Worm (Caenorhabditis elegans) whole organism, L2 larva: ENCODE measurements around the gene smf-1.

ENCODE experiments used
- C34F6.9 ChIP-seq: fragments of 150-350 bp; optimal IDR thresholded peaks from 2 replicates; lab custom pipeline; 2014; ENCODE audit warnings: missing biosample characterization, missing genetic modification characterization
- F13H6.1 ChIP-seq: sonication (generic microtip); optimal IDR thresholded peaks from 2 replicates; lab custom pipeline; 2016; ENCODE audit warnings: missing genetic modification characterization, missing compliant biosample characterization
- R02D3.7 ChIP-seq: fragments of 150-350 bp; optimal IDR thresholded peaks from 2 replicates; lab custom pipeline; 2014; ENCODE audit warnings: missing biosample characterization, missing genetic modification characterization
- Y55F3AM.14 ChIP-seq: fragments of 200-800 bp; sonication (Bioruptor generic); optimal IDR thresholded peaks from 2 replicates; lab custom pipeline; 2018; ENCODE audit warnings: mild to moderate bottlenecking, missing genetic modification characterization, missing compliant biosample characterization
- ZK546.5 ChIP-seq: sonication (generic microtip); optimal IDR thresholded peaks from 2 replicates; lab custom pipeline; 2017; ENCODE audit warnings: missing biosample characterization, missing genetic modification characterization
- aly-2 ChIP-seq: fragments of 150-350 bp; optimal IDR thresholded peaks from 2 replicates; lab custom pipeline; 2014; ENCODE audit warnings: missing biosample characterization, missing genetic modification characterization
- ama-1 ChIP-seq: fragments of 150-350 bp; optimal IDR thresholded peaks from 2 replicates; lab custom pipeline; 2018; ENCODE audit warnings: inconsistent platforms
- blmp-1 ChIP-seq: sonication (generic microtip); optimal IDR thresholded peaks from 2 replicates; lab custom pipeline; 2017; ENCODE audit warnings: missing genetic modification characterization, mild to moderate bottlenecking, missing compliant biosample characterization, antibody characterized with exemption, moderate library complexity; ENCODE audit not compliant: insufficient read depth
- ceh-16 ChIP-seq: fragments of 150-350 bp; optimal IDR thresholded peaks from 2 replicates; lab custom pipeline; 2014; ENCODE audit warnings: missing biosample characterization, missing genetic modification characterization
- crh-2 ChIP-seq: sonication (generic microtip); optimal IDR thresholded peaks from 2 replicates; lab custom pipeline; 2017; ENCODE audit warnings: missing biosample characterization, missing genetic modification characterization
- dmd-4 ChIP-seq: sonication (generic microtip); optimal IDR thresholded peaks from 2 replicates; lab custom pipeline; 2017; ENCODE audit warnings: missing biosample characterization, missing genetic modification characterization
- egl-27 ChIP-seq: sonication (generic microtip); optimal IDR thresholded peaks from 3 replicates; lab custom pipeline; 2017; ENCODE audit warnings: missing biosample characterization, missing genetic modification reagents, missing genetic modification characterization
- elt-1 ChIP-seq: fragments of 150-350 bp; optimal IDR thresholded peaks from 2 replicates; lab custom pipeline; 2014; ENCODE audit warnings: missing biosample characterization, missing genetic modification characterization
- fos-1 ChIP-seq: fragments of 150-350 bp; optimal IDR thresholded peaks from 2 replicates; lab custom pipeline; 2014; ENCODE audit warnings: missing biosample characterization, missing genetic modification characterization
- gmeb-1 ChIP-seq: fragments of 150-350 bp; optimal IDR thresholded peaks from 2 replicates; lab custom pipeline; 2014; ENCODE audit warnings: missing biosample characterization, missing genetic modification characterization
- lin-13 ChIP-seq: fragments of 150-350 bp; optimal IDR thresholded peaks from 2 replicates; lab custom pipeline; 2014; ENCODE audit warnings: missing biosample characterization, missing genetic modification reagents, missing genetic modification characterization
- lin-39 ChIP-seq: fragments of 150-350 bp; optimal IDR thresholded peaks from 2 replicates; lab custom pipeline; 2014; ENCODE audit warnings: missing biosample characterization, missing genetic modification reagents, missing genetic modification characterization
- lsy-2 ChIP-seq, 2 experiments: fragments of 150-350 bp in 1 of 2; sonication (generic microtip) in 1 of 2; optimal IDR thresholded peaks; 2 replicates each; lab custom pipeline; 2014 to 2017; ENCODE audit warnings: missing biosample characterization in 2 of 2, missing genetic modification characterization in 2 of 2
- mab-5 ChIP-seq: fragments of 150-350 bp; optimal IDR thresholded peaks from 2 replicates; lab custom pipeline; 2014; ENCODE audit warnings: missing biosample characterization, missing genetic modification characterization
- mbf-1 ChIP-seq: sonication (generic microtip); optimal IDR thresholded peaks from 2 replicates; lab custom pipeline; 2017; ENCODE audit warnings: missing biosample characterization, missing genetic modification characterization
- mdl-1 ChIP-seq, 2 experiments: fragments of 150-350 bp in 1 of 2; sonication (generic microtip) in 1 of 2; optimal IDR thresholded peaks; 2 replicates each; lab custom pipeline; 2017; ENCODE audit warnings: missing biosample characterization in 2 of 2, missing genetic modification characterization in 2 of 2
- nhr-10 ChIP-seq: sonication (generic microtip); optimal IDR thresholded peaks from 2 replicates; lab custom pipeline; 2017; ENCODE audit warnings: missing biosample characterization, missing genetic modification characterization
- nhr-12 ChIP-seq: fragments of 150-350 bp; optimal IDR thresholded peaks from 2 replicates; lab custom pipeline; 2014; ENCODE audit warnings: missing biosample characterization, missing genetic modification characterization
- nhr-129 ChIP-seq: fragments of 150-350 bp; optimal IDR thresholded peaks from 2 replicates; lab custom pipeline; 2014; ENCODE audit warnings: missing biosample characterization, missing genetic modification characterization
- nhr-21 ChIP-seq: fragments of 150-350 bp; optimal IDR thresholded peaks from 2 replicates; lab custom pipeline; 2014; ENCODE audit warnings: missing biosample characterization, missing genetic modification characterization
- nhr-23 ChIP-seq: fragments of 150-350 bp; optimal IDR thresholded peaks from 2 replicates; lab custom pipeline; 2014; ENCODE audit warnings: missing biosample characterization, missing genetic modification reagents, missing genetic modification characterization
- nhr-237 ChIP-seq: fragments of 150-350 bp; optimal IDR thresholded peaks from 2 replicates; lab custom pipeline; 2014; ENCODE audit warnings: missing biosample characterization, missing genetic modification characterization
- nhr-25 ChIP-seq: fragments of 150-350 bp; sonication (generic microtip); optimal IDR thresholded peaks from 3 replicates; lab custom pipeline; 2014; ENCODE audit warnings: missing biosample characterization, missing genetic modification characterization
- nhr-6 ChIP-seq: fragments of 150-350 bp; optimal IDR thresholded peaks from 2 replicates; lab custom pipeline; 2014; ENCODE audit warnings: missing biosample characterization, missing genetic modification characterization
- nhr-77 ChIP-seq: fragments of 150-350 bp; optimal IDR thresholded peaks from 2 replicates; lab custom pipeline; 2014; ENCODE audit warnings: missing biosample characterization, missing genetic modification characterization
- sem-4 ChIP-seq: fragments of 150-350 bp; optimal IDR thresholded peaks from 2 replicates; lab custom pipeline; 2014; ENCODE audit warnings: missing biosample characterization, missing genetic modification reagents, missing genetic modification characterization
- skn-1 ChIP-seq: sonication (generic microtip); optimal IDR thresholded peaks from 2 replicates; lab custom pipeline; 2017; ENCODE audit warnings: missing biosample characterization, missing genetic modification characterization
- sma-3 ChIP-seq: sonication (generic microtip); optimal IDR thresholded peaks from 2 replicates; lab custom pipeline; 2016; ENCODE audit warnings: missing genetic modification reagents, missing genetic modification characterization, missing compliant biosample characterization
- sma-9 ChIP-seq, 2 experiments: fragments of 150-350 bp in 1 of 2; sonication (generic microtip) in 1 of 2; optimal IDR thresholded peaks; 2 replicates each; lab custom pipeline; 2014 to 2016; ENCODE audit warnings: missing genetic modification characterization in 2 of 2, mild to moderate bottlenecking in 1 of 2, missing biosample characterization in 1 of 2, missing compliant biosample characterization in 1 of 2, missing genetic modification reagents in 1 of 2, moderate library complexity in 1 of 2
- unc-39 ChIP-seq: fragments of 150-350 bp; optimal IDR thresholded peaks from 2 replicates; lab custom pipeline; 2014; ENCODE audit warnings: missing biosample characterization, missing genetic modification characterization
- unc-55 ChIP-seq: fragments of 150-350 bp; sonication (generic microtip); optimal IDR thresholded peaks from 3 replicates; lab custom pipeline; 2014; ENCODE audit warnings: missing biosample characterization, missing genetic modification reagents, missing genetic modification characterization
- unc-62 ChIP-seq: fragments of 150-350 bp; optimal IDR thresholded peaks from 2 replicates; lab custom pipeline; 2014; ENCODE audit warnings: missing biosample characterization, missing genetic modification reagents, missing genetic modification characterization
- zag-1 ChIP-seq: fragments of 150-350 bp; optimal IDR thresholded peaks from 2 replicates; lab custom pipeline; 2014; ENCODE audit warnings: missing biosample characterization, missing genetic modification characterization
- ztf-1 ChIP-seq: fragments of 200-800 bp; sonication (Bioruptor generic); conservative IDR thresholded peaks from 2 replicates; pipeline ENCODE4 v1.3.6; 2022; ENCODE audit warnings: missing genetic modification characterization, missing compliant biosample characterization
- ztf-11 ChIP-seq: sonication (generic microtip); optimal IDR thresholded peaks from 2 replicates; lab custom pipeline; 2017; ENCODE audit warnings: missing biosample characterization, missing genetic modification characterization
- ztf-4 ChIP-seq: fragments of 150-350 bp; optimal IDR thresholded peaks from 2 replicates; lab custom pipeline; 2014; ENCODE audit warnings: missing biosample characterization, missing genetic modification characterization

Gene smf-1

ce11 chrX:6740983-6741365 lies 18.1 kb upstream of the smf-1 start:
- peak; percentile 29 for TF ChIP-seq C34F6.9 (tag; lab: Kevin White, UChicago)
- peak; percentile 30 for TF ChIP-seq nhr-25
- TF ChIP-seq lsy-2 (tag; optimal IDR thresholded peaks at IDR 0.05; lab: Kevin White, UChicago), result peak in 1 of 2 experiments; percentile 62
- no peak for TF ChIP-seq ztf-1
- peak; percentile 0 for TF ChIP-seq nhr-6 (tag; lab: Kevin White, UChicago)
- peak; percentile 64 for TF ChIP-seq F13H6.1 (tag; lab: Kevin White, UChicago)
- TF ChIP-seq zag-1 (tag; lab: Kevin White, UChicago), result no peak
- TF ChIP-seq nhr-129 (tag; lab: Kevin White, UChicago), result peak; percentile 88
- peak; percentile 48 for TF ChIP-seq gmeb-1 (tag; lab: Kevin White, UChicago)
- no peak for TF ChIP-seq egl-27
- TF ChIP-seq sma-9 (GFP tag; optimal IDR thresholded peaks at IDR 0.05; lab: Kevin White, UChicago), result peak; percentile 78
- TF ChIP-seq sma-9 (tag; optimal IDR thresholded peaks at IDR 0.05; lab: Kevin White, UChicago), result no peak
- TF ChIP-seq sma-3, result peak; percentile 29

ce11 chrX:6740282-6740982 lies 17.6 kb upstream of the smf-1 start:
- TF ChIP-seq mdl-1 (tag; optimal IDR thresholded peaks at IDR 0.05; lab: Kevin White, UChicago) (peak; percentile 96 to 99), elt-1 (tag; lab: Kevin White, UChicago) (no peak), mab-5 (tag; lab: Kevin White, UChicago) (peak; percentile 29), egl-27 (no peak), sma-9 (GFP tag; optimal IDR thresholded peaks at IDR 0.05; lab: Kevin White, UChicago) (peak; percentile 38), sma-9 (tag; optimal IDR thresholded peaks at IDR 0.05; lab: Kevin White, UChicago) (no peak), zag-1 (tag; lab: Kevin White, UChicago) (peak; percentile 67)

DNA sequence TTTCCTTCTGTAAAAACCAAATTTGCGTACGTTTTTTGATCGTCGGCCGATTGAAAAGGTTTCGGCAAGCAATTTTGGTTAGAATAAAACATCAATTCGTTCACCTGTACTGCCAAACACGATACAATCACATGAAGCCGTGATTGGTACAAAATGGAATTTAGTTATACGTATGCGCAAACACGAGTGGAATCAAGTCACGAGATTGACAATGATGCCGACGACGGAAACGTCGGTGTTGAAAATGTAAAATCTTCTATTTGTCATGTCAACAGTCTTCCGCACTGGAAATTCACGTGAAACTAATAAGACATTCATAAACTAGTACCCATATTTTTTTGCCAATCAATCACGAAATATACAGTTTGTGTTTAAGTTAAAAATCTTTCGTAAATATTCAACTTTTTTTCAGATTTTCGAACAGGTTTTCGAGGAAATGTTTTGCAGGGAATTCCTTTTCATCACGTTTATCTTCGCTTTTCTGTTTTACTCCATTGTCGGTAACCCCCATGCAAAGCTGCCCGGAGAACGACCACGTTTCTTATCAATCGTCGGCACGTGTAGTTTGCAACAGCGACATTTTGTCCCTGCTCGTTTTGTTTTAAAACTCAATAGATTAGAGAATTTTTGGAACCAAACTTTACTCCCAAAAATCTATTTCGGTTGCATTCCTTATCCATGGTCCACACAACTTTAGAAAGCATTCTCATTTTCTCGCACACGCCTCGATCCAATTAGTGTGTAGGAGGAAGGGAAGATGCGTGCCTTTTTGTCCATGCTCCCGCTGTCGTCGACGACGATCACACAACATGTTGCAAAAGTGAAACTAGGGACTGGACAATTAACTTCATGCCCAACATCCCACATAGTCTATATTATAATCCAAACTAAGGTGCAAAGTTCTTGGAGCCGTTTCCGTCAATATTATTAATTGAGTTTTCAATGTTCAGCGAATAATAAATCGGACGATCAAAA lies 16.5 kb upstream of the smf-1 start:
- peak; percentile 74 for TF ChIP-seq sma-3
- peak; percentile 28 for TF ChIP-seq gmeb-1 (tag; lab: Kevin White, UChicago)
- TF ChIP-seq nhr-10 (tag; lab: Kevin White, UChicago), result no peak
- no peak for TF ChIP-seq nhr-6 (tag; lab: Kevin White, UChicago)
- TF ChIP-seq ztf-11 (tag; lab: Kevin White, UChicago), result no peak
- peak; percentile 15 for TF ChIP-seq nhr-21
- peak; percentile 7 for TF ChIP-seq F13H6.1 (tag; lab: Kevin White, UChicago)
- no peak for TF ChIP-seq nhr-23 (tag; lab: Kevin White, UChicago)
- peak; percentile 43 for TF ChIP-seq ztf-4
- peak; percentile 39 for TF ChIP-seq blmp-1 (tag; lab: Kevin White, UChicago)
- TF ChIP-seq ceh-16, result no peak
- TF ChIP-seq elt-1 (tag; lab: Kevin White, UChicago), result no peak
- TF ChIP-seq ztf-1, result no peak
- no peak for TF ChIP-seq nhr-12 (tag; lab: Kevin White, UChicago)
- TF ChIP-seq fos-1 (tag; lab: Kevin White, UChicago), result no peak
- peak; percentile 74 to 97 for TF ChIP-seq mdl-1 (tag; optimal IDR thresholded peaks at IDR 0.05; lab: Kevin White, UChicago)
- peak; percentile 51 for TF ChIP-seq crh-2 (tag; lab: Kevin White, UChicago)
- no peak for TF ChIP-seq lin-13
- no peak for TF ChIP-seq nhr-77 (tag; lab: Kevin White, UChicago)
- TF ChIP-seq sem-4 (tag; lab: Kevin White, UChicago), result no peak
- peak in 1 of 2 experiments; percentile 30 for TF ChIP-seq lsy-2 (tag; optimal IDR thresholded peaks at IDR 0.05; lab: Kevin White, UChicago)
- TF ChIP-seq unc-39 (tag; lab: Kevin White, UChicago), result no peak
- no peak for TF ChIP-seq Y55F3AM.14
- no peak for TF ChIP-seq R02D3.7
- TF ChIP-seq lin-39, result no peak
- TF ChIP-seq ZK546.5, result no peak
- peak; percentile 83 for TF ChIP-seq sma-9 (GFP tag; optimal IDR thresholded peaks at IDR 0.05; lab: Kevin White, UChicago)
- no peak for TF ChIP-seq sma-9 (tag; optimal IDR thresholded peaks at IDR 0.05; lab: Kevin White, UChicago)
- TF ChIP-seq dmd-4 (tag; lab: Kevin White, UChicago), result no peak
- TF ChIP-seq unc-62 (GFP tag; lab: Kevin White, UChicago), result no peak
- peak; percentile 37 for TF ChIP-seq C34F6.9 (tag; lab: Kevin White, UChicago)
- no peak for TF ChIP-seq aly-2 (tag; lab: Kevin White, UChicago)
- TF ChIP-seq nhr-25, result peak; percentile 97
- peak; percentile 38 for TF ChIP-seq zag-1 (tag; lab: Kevin White, UChicago)
- TF ChIP-seq skn-1 (tag; lab: Kevin White, UChicago), result no peak
- no peak for TF ChIP-seq unc-55 (GFP tag; lab: Kevin White, UChicago)
- peak; percentile 7 for TF ChIP-seq ama-1 (lab: Kevin White, UChicago)
- no peak for TF ChIP-seq mbf-1 (tag; lab: Kevin White, UChicago)
- TF ChIP-seq nhr-237 (tag; lab: Kevin White, UChicago), result no peak
- peak; percentile 65 for TF ChIP-seq nhr-129 (tag; lab: Kevin White, UChicago)
